Worm (Caenorhabditis elegans) whole organism, L4 larva: ENCODE results near the gene sra-7.

Experiments used
- R02D3.7 ChIP-seq: fragments of 150-350 bp; sonication (generic microtip); optimal IDR thresholded peaks from 3 replicates; lab custom pipeline; 2014; ENCODE audit warnings: missing biosample characterization, missing genetic modification characterization
- ZK546.5 ChIP-seq, 2 experiments: sonication (generic microtip); optimal IDR thresholded peaks; 2 replicates each; lab custom pipeline; 2017; ENCODE audit warnings: missing biosample characterization in 2 of 2, missing genetic modification characterization in 2 of 2
- ces-1 ChIP-seq: fragments of 150-350 bp; sonication (generic microtip); optimal IDR thresholded peaks from 4 replicates; lab custom pipeline; 2014; ENCODE audit warnings: missing biosample characterization, missing genetic modification reagents, missing genetic modification characterization
- egl-27 ChIP-seq: sonication (generic microtip); optimal IDR thresholded peaks from 3 replicates; lab custom pipeline; 2017; ENCODE audit warnings: missing biosample characterization, missing genetic modification reagents, missing genetic modification characterization
- hlh-30 ChIP-seq: sonication (generic microtip); optimal IDR thresholded peaks from 2 replicates; lab custom pipeline; 2017; ENCODE audit warnings: antibody characterized with exemption, mild to moderate bottlenecking, missing genetic modification characterization, missing compliant biosample characterization; ENCODE audit not compliant: insufficient read depth
- mxl-3 ChIP-seq: fragments of 200-800 bp; sonication (Bioruptor generic); optimal IDR thresholded peaks from 2 replicates; lab custom pipeline; 2018; ENCODE audit warnings: mild to moderate bottlenecking, missing genetic modification characterization, missing compliant biosample characterization
- nhr-10 ChIP-seq: fragments of 150-350 bp; optimal IDR thresholded peaks from 2 replicates; lab custom pipeline; 2014; ENCODE audit warnings: missing biosample characterization, missing genetic modification characterization
- nhr-6 ChIP-seq: fragments of 150-350 bp; optimal IDR thresholded peaks from 2 replicates; lab custom pipeline; 2014; ENCODE audit warnings: missing biosample characterization, missing genetic modification characterization
- pha-4 ChIP-seq, 2 experiments: fragments of 150-350 bp in 1 of 2; fragments of 200-800 bp in 1 of 2; sonication (Bioruptor generic) in 1 of 2; IDR thresholded peaks in 1 of 2; optimal IDR thresholded peaks in 1 of 2; 2 replicates each; pipeline versions ENCODE4 v1.3.6 to Lab custom; 2014 to 2022; ENCODE audit warnings: missing genetic modification characterization in 2 of 2, missing genetic modification reagents in 2 of 2, missing biosample characterization in 1 of 2, missing compliant biosample characterization in 1 of 2
- skn-1 ChIP-seq: fragments of 150-350 bp; optimal IDR thresholded peaks from 2 replicates; lab custom pipeline; 2014; ENCODE audit warnings: missing biosample characterization, missing genetic modification characterization
- snpc-4 ChIP-seq: fragments of 150-350 bp; optimal IDR thresholded peaks from 2 replicates; lab custom pipeline; 2014; ENCODE audit warnings: missing biosample characterization, missing genetic modification characterization
- zfp-3 ChIP-seq: fragments of 200-800 bp; sonication (Bioruptor generic); conservative IDR thresholded peaks from 2 replicates; pipeline ENCODE4 v1.3.6; 2022; ENCODE audit warnings: missing genetic modification reagents, missing genetic modification characterization, missing compliant biosample characterization

DNA sequence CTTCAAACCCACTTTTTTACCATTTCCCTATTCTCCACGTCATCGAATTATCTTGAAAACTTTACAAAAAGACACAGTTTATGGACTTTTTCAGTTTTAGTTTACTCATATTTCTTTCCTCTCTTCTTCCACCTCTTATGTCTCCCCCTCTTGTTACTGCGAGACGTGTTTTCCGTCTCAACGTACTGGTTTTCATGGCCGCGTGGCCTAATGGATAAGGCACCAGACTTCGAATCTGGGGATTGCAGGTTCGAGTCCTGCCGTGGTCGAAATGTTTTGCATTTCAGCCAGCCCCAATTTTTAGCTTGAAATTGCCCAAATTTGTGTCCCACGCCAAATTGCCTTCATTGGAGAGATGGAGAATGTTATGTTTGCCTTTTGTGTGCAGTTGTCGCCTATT is 21.6 kb downstream of the sra-7 start:
- TF ChIP-seq skn-1 (tag; lab: Kevin White, UChicago) = no peak
- TF ChIP-seq nhr-10 (tag; lab: Kevin White, UChicago) = no peak
- TF ChIP-seq ZK546.5 (tag; optimal IDR thresholded peaks at IDR 0.05; lab: Kevin White, UChicago) = no peak
- TF ChIP-seq snpc-4 (tag; lab: Kevin White, UChicago) = no peak
- peak; percentile 88; the same call in 1 of the 2 replicates for TF ChIP-seq pha-4 (GFP tag; IDR thresholded peaks at IDR 0.05; lab: Robert Waterston, UW)
- TF ChIP-seq pha-4 (tag; optimal IDR thresholded peaks at IDR 0.05; lab: Kevin White, UChicago) = no peak
- no peak for TF ChIP-seq R02D3.7
- peak; percentile 49; the same call in 1 of the 2 replicates for TF ChIP-seq zfp-3 (GFP tag; lab: Robert Waterston, UW)
- TF ChIP-seq ces-1 = no peak
- TF ChIP-seq nhr-6 = peak; percentile 14
- no peak for TF ChIP-seq egl-27
- TF ChIP-seq mxl-3 (GFP tag; lab: Kevin White, UChicago) = peak; percentile 64
- peak; percentile 54 for TF ChIP-seq hlh-30 (tag; lab: Kevin White, UChicago)
